Worm (Caenorhabditis elegans) whole organism, early embryonic: Measurements from ENCODE around the gene srlf-24.

ENCODE experiments used
- B0310.2 ChIP-seq: sonication (generic microtip); optimal IDR thresholded peaks from 2 replicates; lab custom pipeline; 2016; ENCODE audit warnings: mild to moderate bottlenecking, missing genetic modification characterization, missing compliant biosample characterization
- F13C5.2 ChIP-seq: sonication (generic microtip); optimal IDR thresholded peaks from 2 replicates; lab custom pipeline; 2017; ENCODE audit warnings: mild to moderate bottlenecking, missing genetic modification characterization, inconsistent platforms, missing compliant biosample characterization
- aly-1 ChIP-seq: sonication (generic microtip); optimal IDR thresholded peaks from 2 replicates; lab custom pipeline; 2016; ENCODE audit warnings: missing genetic modification characterization, missing compliant biosample characterization
- ama-1 ChIP-seq: fragments of 150-350 bp; optimal IDR thresholded peaks from 2 replicates; lab custom pipeline; 2014
- ceh-13 ChIP-seq: fragments of 200-800 bp; sonication (Bioruptor generic); optimal IDR thresholded peaks from 2 replicates; lab custom pipeline; 2018; ENCODE audit warnings: mild to moderate bottlenecking, missing genetic modification characterization, missing compliant biosample characterization
- ceh-36 ChIP-seq: sonication (generic microtip); optimal IDR thresholded peaks from 2 replicates; lab custom pipeline; 2016; ENCODE audit warnings: missing genetic modification characterization, inconsistent platforms, missing compliant biosample characterization
- ets-7 ChIP-seq: sonication (generic microtip); optimal IDR thresholded peaks from 2 replicates; lab custom pipeline; 2016; ENCODE audit warnings: missing genotype, missing genetic modification characterization, missing compliant biosample characterization
- flt-1 ChIP-seq: fragments of 200-800 bp; sonication (Bioruptor generic); IDR thresholded peaks from 2 replicates; pipeline ENCODE4 v1.3.6; 2022; ENCODE audit warnings: missing genetic modification characterization, missing compliant biosample characterization
- hmbx-1 ChIP-seq: sonication (generic microtip); optimal IDR thresholded peaks from 2 replicates; lab custom pipeline; 2016; ENCODE audit warnings: mild to moderate bottlenecking, missing genetic modification characterization, missing compliant biosample characterization
- hmg-4 ChIP-seq: fragments of 200-800 bp; sonication (Bioruptor generic); optimal IDR thresholded peaks from 2 replicates; lab custom pipeline; 2018; ENCODE audit warnings: mild to moderate bottlenecking, missing genetic modification characterization, missing compliant biosample characterization
- hnd-1 ChIP-seq: sonication (generic microtip); optimal IDR thresholded peaks from 2 replicates; lab custom pipeline; 2016; ENCODE audit warnings: missing genetic modification characterization, missing compliant biosample characterization
- pes-1 ChIP-seq: fragments of 200-800 bp; sonication (Bioruptor generic); IDR thresholded peaks from 2 replicates; pipeline ENCODE4 v1.3.6; 2022; ENCODE audit warnings: missing genetic modification reagents, missing genetic modification characterization, missing compliant biosample characterization
- scrt-1 ChIP-seq: fragments of 200-800 bp; sonication (Bioruptor generic); IDR thresholded peaks from 2 replicates; pipeline ENCODE4 v1.3.6; 2022; ENCODE audit warnings: missing genetic modification characterization, missing compliant biosample characterization
- sea-1 ChIP-seq: fragments of 200-800 bp; sonication (Bioruptor generic); conservative IDR thresholded peaks from 2 replicates; pipeline ENCODE4 v1.3.6; 2022; ENCODE audit warnings: missing genetic modification characterization, missing compliant biosample characterization
- tbx-11 ChIP-seq: fragments of 200-800 bp; sonication (Bioruptor generic); IDR thresholded peaks from 2 replicates; pipeline ENCODE4 v1.3.6; 2022; ENCODE audit warnings: missing genetic modification characterization, missing compliant biosample characterization
- tbx-37 ChIP-seq: fragments of 200-800 bp; sonication (Bioruptor generic); conservative IDR thresholded peaks from 2 replicates; pipeline ENCODE4 v1.3.6; 2022; ENCODE audit warnings: missing genetic modification reagents, missing genetic modification characterization, missing compliant biosample characterization
- tra-4 ChIP-seq: sonication (generic microtip); optimal IDR thresholded peaks from 2 replicates; lab custom pipeline; 2017; ENCODE audit warnings: missing genetic modification characterization, missing compliant biosample characterization

Gene srlf-24

DNA sequence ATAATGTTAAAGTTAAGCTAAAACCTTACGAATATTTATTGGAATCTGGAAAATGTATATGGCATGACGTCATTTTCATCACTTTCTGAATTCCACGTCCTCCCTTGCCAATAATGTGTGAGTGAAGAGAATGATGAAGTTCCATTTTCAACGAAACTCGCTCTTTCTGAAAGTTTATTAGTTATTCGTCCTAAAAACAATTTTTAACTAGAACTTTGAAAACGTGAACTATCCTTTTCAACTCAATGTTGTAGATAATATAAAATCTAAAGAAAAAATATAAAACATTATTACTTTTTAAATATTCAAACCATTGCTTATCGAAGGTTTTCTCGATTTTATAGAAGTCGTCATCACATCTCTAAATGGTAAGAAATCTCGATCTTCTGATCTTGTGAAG is 16.1 kb downstream of the srlf-24 start, which contains the start of gene M7.7:
Gene M7.7, plus strand, starts transcription at position 301 of the 400 bp plus-strand sequence.
- TF ChIP-seq hnd-1 (tag; lab: Kevin White, UChicago): no peak
- no peak for TF ChIP-seq hmg-4 (GFP tag; lab: Kevin White, UChicago)
- TF ChIP-seq flt-1 (GFP tag; lab: Robert Waterston, UW): no peak
- no peak for TF ChIP-seq aly-1 (tag; lab: Kevin White, UChicago)
- TF ChIP-seq F13C5.2 (tag; lab: Kevin White, UChicago): no peak
- TF ChIP-seq hmbx-1: no peak
- TF ChIP-seq ama-1 (lab: Kevin White, UChicago): no peak
- no peak for TF ChIP-seq B0310.2 (tag; lab: Kevin White, UChicago)
- no peak for TF ChIP-seq tbx-37
- no peak for TF ChIP-seq sea-1 (GFP tag; lab: Robert Waterston, UW)
- TF ChIP-seq pes-1: no peak
- no peak for TF ChIP-seq ceh-36 (tag; lab: Kevin White, UChicago)
- no peak for TF ChIP-seq ets-7
- no peak for TF ChIP-seq scrt-1
- no peak for TF ChIP-seq tra-4 (tag; lab: Kevin White, UChicago)
- no peak for TF ChIP-seq tbx-11 (GFP tag; lab: Robert Waterston, UW)
- no peak for TF ChIP-seq ceh-13 (GFP tag; lab: Kevin White, UChicago)

- TF ChIP-seq aly-1 (tag; lab: Kevin White, UChicago) (no peak), ets-7 (no peak), ceh-13 (GFP tag; lab: Kevin White, UChicago) (no peak), ceh-36 (tag; lab: Kevin White, UChicago) (no peak), hnd-1 (tag; lab: Kevin White, UChicago) (no peak), pes-1 (no peak), B0310.2 (tag; lab: Kevin White, UChicago) (no peak), scrt-1 (no peak), sea-1 (GFP tag; lab: Robert Waterston, UW) (no peak), F13C5.2 (tag; lab: Kevin White, UChicago) (no peak), hmg-4 (GFP tag; lab: Kevin White, UChicago) (no peak), hmbx-1 (no peak), flt-1 (GFP tag; lab: Robert Waterston, UW) (no peak), tbx-37 (no peak), ama-1 (lab: Kevin White, UChicago) (no peak), tbx-11 (GFP tag; lab: Robert Waterston, UW) (no peak)
Observed at ce11 chrIV:11083609-11084008, 22.0 kb downstream of the srlf-24 start, which contains the start of gene klc-1. Gene klc-1 (plus strand): TSS chrIV:11083735.

- TF ChIP-seq F13C5.2 (tag; lab: Kevin White, UChicago) (peak; percentile 80), tbx-37 (0 out of 2 replicates have a peak, but pooled peaks have one; percentile 9), aly-1 (tag; lab: Kevin White, UChicago) (no peak), hmg-4 (GFP tag; lab: Kevin White, UChicago) (peak; percentile 51)
Observed at ce11 chrIV:11082789-11083235, 22.8 kb downstream of the srlf-24 start.

- TF ChIP-seq hmbx-1 (no peak), ceh-13 (GFP tag; lab: Kevin White, UChicago) (no peak), B0310.2 (tag; lab: Kevin White, UChicago) (no peak), aly-1 (tag; lab: Kevin White, UChicago) (no peak), ets-7 (no peak), ceh-36 (tag; lab: Kevin White, UChicago) (no peak), tra-4 (tag; lab: Kevin White, UChicago) (no peak), hnd-1 (tag; lab: Kevin White, UChicago) (no peak), F13C5.2 (tag; lab: Kevin White, UChicago) (no peak), ama-1 (lab: Kevin White, UChicago) (no peak), hmg-4 (GFP tag; lab: Kevin White, UChicago) (no peak)
Observed at ce11 chrIV:11082153-11082552, 23.5 kb downstream of the srlf-24 start, which contains the start of gene let-70. Gene let-70 (minus strand): TSS chrIV:11082253.

DNA sequence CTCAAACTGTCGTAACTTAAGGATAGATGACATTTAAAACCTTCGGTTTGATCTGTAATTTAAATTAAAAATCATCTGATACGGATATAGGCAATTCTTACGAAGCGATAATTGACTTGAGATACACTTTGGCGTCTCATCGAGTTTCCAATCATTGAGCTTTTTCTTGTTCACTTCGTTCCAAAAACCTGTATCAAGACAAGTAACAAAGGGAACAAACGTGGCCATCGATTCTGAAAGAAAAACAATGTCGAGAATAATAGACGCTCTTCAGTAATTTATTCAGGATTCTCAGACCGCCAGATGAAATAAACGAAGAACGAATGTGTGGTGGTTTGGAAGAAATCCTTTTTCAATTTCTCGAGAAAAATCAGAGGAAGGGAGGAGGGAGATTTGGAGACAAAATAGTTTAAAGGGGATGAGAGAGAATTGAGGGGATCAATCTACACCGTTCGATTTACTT is 24.8 kb downstream of the srlf-24 start, which contains the start of gene atg-7:
Gene atg-7, minus strand, starts transcription at position 233 of the 463 bp plus-strand sequence.
- TF ChIP-seq tbx-11 (GFP tag; lab: Robert Waterston, UW) (no peak), hmbx-1 (no peak)

DNA sequence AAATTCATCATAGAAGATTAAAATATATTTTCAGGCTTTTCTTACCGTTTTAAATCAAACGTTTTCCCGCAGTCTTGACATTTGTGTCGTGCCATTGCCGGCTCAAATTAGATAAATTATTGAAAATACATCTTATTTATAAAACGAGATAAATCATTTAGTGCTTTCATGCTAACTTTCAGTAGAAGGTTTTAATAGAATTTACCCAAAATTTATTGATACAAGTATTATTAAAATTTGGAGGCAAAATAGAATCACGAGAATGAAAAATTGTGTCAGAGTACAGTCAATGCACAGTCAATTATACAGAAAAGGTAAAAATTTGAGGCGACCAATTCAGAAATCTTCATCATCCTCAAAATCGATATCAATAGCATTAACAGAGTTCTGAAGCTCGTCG is 27.1 kb downstream of the srlf-24 start, which contains the start of gene Y5F2A.4:
Gene Y5F2A.4, minus strand, starts transcription at position 101 of the 400 bp plus-strand sequence.
- TF ChIP-seq ets-7: no peak
- TF ChIP-seq hmbx-1: no peak
- no peak for TF ChIP-seq ama-1 (lab: Kevin White, UChicago)
- no peak for TF ChIP-seq tbx-37
- no peak for TF ChIP-seq ceh-13 (GFP tag; lab: Kevin White, UChicago)
- no peak for TF ChIP-seq aly-1 (tag; lab: Kevin White, UChicago)
- no peak for TF ChIP-seq F13C5.2 (tag; lab: Kevin White, UChicago)
- TF ChIP-seq hnd-1 (tag; lab: Kevin White, UChicago): no peak
- TF ChIP-seq hmg-4 (GFP tag; lab: Kevin White, UChicago): no peak
- no peak for TF ChIP-seq sea-1 (GFP tag; lab: Robert Waterston, UW)

ce11 chrIV:11070895-11071294 is 34.7 kb downstream of the srlf-24 start:
- TF ChIP-seq hnd-1 (tag; lab: Kevin White, UChicago): peak; percentile 29

- TF ChIP-seq ama-1 (lab: Kevin White, UChicago) (no peak), B0310.2 (tag; lab: Kevin White, UChicago) (no peak), ets-7 (no peak), flt-1 (GFP tag; lab: Robert Waterston, UW) (no peak), F13C5.2 (tag; lab: Kevin White, UChicago) (no peak), tbx-37 (no peak), hnd-1 (tag; lab: Kevin White, UChicago) (no peak), scrt-1 (no peak), tbx-11 (GFP tag; lab: Robert Waterston, UW) (no peak), ceh-13 (GFP tag; lab: Kevin White, UChicago) (no peak), hmg-4 (GFP tag; lab: Kevin White, UChicago) (no peak), sea-1 (GFP tag; lab: Robert Waterston, UW) (no peak), pes-1 (no peak)
Observed at ce11 chrIV:11068314-11068713, 37.3 kb downstream of the srlf-24 start.
